Fruit fly (Drosophila melanogaster) whole organism, prepupa: ENCODE results near the gene CG33296.
"Not testable (repeated sequence)": the region's sequence is repeated elsewhere in the genome, so short reads cannot be mapped to it uniquely, and the experiment has no call there.

Experiments used
- Blimp-1 ChIP-seq: fragments of 200-800 bp; sonication (Bioruptor generic); optimal IDR thresholded peaks from 3 replicates; lab custom pipeline; 2017; ENCODE audit warnings: missing biosample characterization, missing genetic modification characterization, mild to moderate bottlenecking, moderate library complexity, missing genetic modification reagents
- CG1621 ChIP-seq: fragments of 200-800 bp; sonication (Bioruptor generic); optimal IDR thresholded peaks from 3 replicates; lab custom pipeline; 2018; ENCODE audit warnings: missing biosample characterization, mild to moderate bottlenecking, missing genetic modification characterization
- CG16779 ChIP-seq: fragments of 200-800 bp; sonication (Bioruptor generic); optimal IDR thresholded peaks from 3 replicates; lab custom pipeline; 2017; ENCODE audit warnings: missing biosample characterization, mild to moderate bottlenecking, missing genetic modification characterization
- CG6854 ChIP-seq: fragments of 200-800 bp; sonication (Bioruptor generic); optimal IDR thresholded peaks from 2 replicates; lab custom pipeline; 2017; ENCODE audit warnings: missing biosample characterization, mild to moderate bottlenecking, missing genetic modification characterization
- CG8119 ChIP-seq: fragments of 200-800 bp; sonication (Bioruptor generic); IDR thresholded peaks from 3 replicates; pipeline ENCODE4 v1.3.6; 2022; ENCODE audit warnings: missing biosample characterization, missing genetic modification characterization
- Hr39 ChIP-seq: fragments of 200-800 bp; sonication (Bioruptor generic); optimal IDR thresholded peaks from 2 replicates; lab custom pipeline; 2016; ENCODE audit warnings: missing biosample characterization, missing genetic modification characterization
- OdsH ChIP-seq: fragments of 200-800 bp; sonication (Bioruptor generic); optimal IDR thresholded peaks from 3 replicates; lab custom pipeline; 2016; ENCODE audit warnings: missing biosample characterization, missing genetic modification characterization
- fkh ChIP-seq: fragments of 200-800 bp; sonication (Bioruptor generic); optimal IDR thresholded peaks from 3 replicates; lab custom pipeline; 2017; ENCODE audit warnings: missing biosample characterization, mild to moderate bottlenecking, missing genetic modification characterization, moderate library complexity
- spab ChIP-seq: fragments of 200-800 bp; sonication (Bioruptor generic); optimal IDR thresholded peaks from 2 replicates; lab custom pipeline; 2017; ENCODE audit warnings: missing biosample characterization, mild to moderate bottlenecking, missing genetic modification characterization, missing genetic modification reagents

DNA sequence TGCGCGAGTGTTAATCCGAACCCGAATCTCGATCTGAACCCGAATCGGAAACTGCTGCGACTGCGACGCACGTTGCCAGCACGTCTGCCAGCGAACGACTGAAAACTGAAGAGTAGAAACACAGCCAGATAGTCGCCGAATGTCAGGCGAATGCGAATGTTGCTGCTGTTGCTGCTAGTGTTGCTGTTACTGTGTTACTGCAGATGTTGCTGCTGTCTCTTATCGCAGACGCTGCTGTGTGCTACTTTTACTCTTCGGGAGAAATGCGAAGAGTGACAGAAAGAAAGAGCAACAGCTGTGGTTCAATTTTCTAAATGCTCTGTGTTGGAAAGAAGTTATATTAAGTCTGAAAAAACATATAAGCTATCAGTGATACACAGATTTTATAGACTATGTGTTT is 22.3 kb upstream of the CG33296 start, which contains the start of gene CG31904:
- TF ChIP-seq OdsH; spab; Blimp-1; CG6854 (GFP tag; lab: Kevin White, UChicago); Hr39; CG16779 (tag; lab: Kevin White, UChicago); CG8119 (GFP tag; lab: Robert Waterston, UW); CG1621 (tag; lab: Kevin White, UChicago); fkh: not testable (repeated sequence)
